Fruit fly (Drosophila melanogaster): ENCODE results near the gene hth.

hth gene

dm6 chr3R:10655968-10656367 is 16.6 kb upstream of the hth start (continued):
- no peak for TF ChIP-seq D19B (GFP tag; optimal IDR thresholded peaks at IDR 0.05)
- TF ChIP-seq CG13424 (tag; optimal IDR thresholded peaks at IDR 0.05), result no peak
- no peak for TF ChIP-seq CG18619 (GFP tag; optimal IDR thresholded peaks at IDR 0.05)
- peak; percentile 37 for TF ChIP-seq CG2712 (tag; optimal IDR thresholded peaks at IDR 0.05)
- TF ChIP-seq eve (GFP tag; optimal IDR thresholded peaks at IDR 0.05), result peak in 1 of 2 experiments; percentile 19
- no peak for TF ChIP-seq inv (GFP tag; IDR thresholded peaks at IDR 0.05; ENCODE audit: partially characterized antibody)
- peak; percentile 3 for TF ChIP-seq bab2 (GFP tag; optimal IDR thresholded peaks at IDR 0.05)
- TF ChIP-seq CG7786 (GFP tag; optimal IDR thresholded peaks at IDR 0.05), result no peak
- TF ChIP-seq CG3838 (GFP tag; optimal IDR thresholded peaks at IDR 0.05), result no peak
- no peak for TF ChIP-seq Deaf1 (tag; optimal IDR thresholded peaks at IDR 0.05)
- TF ChIP-seq CG9876 (GFP tag; optimal IDR thresholded peaks at IDR 0.05), result no peak
- TF ChIP-seq CG11696 (GFP tag; IDR thresholded peaks at IDR 0.05), result no peak
- no peak for TF ChIP-seq aop (GFP tag; IDR thresholded peaks at IDR 0.05)
- TF ChIP-seq Dek (tag; optimal IDR thresholded peaks at IDR 0.05), result no peak
- no peak for TF ChIP-seq Dip2 (GFP tag; IDR thresholded peaks at IDR 0.05)
- no peak for TF ChIP-seq cg (GFP tag; optimal IDR thresholded peaks at IDR 0.05)
- TF ChIP-seq CG10979 (tag; optimal IDR thresholded peaks at IDR 0.05), result peak; percentile 56
- TF ChIP-seq CG4854 (GFP tag; optimal IDR thresholded peaks at IDR 0.05), result no peak
- TF ChIP-seq CG17802 (tag; optimal IDR thresholded peaks at IDR 0.05), result peak; percentile 5
- no peak for TF ChIP-seq CG15479 (GFP tag; optimal IDR thresholded peaks at IDR 0.05)
- TF ChIP-seq yki (optimal IDR thresholded peaks at IDR 0.05), result no peak
- no peak for TF ChIP-seq dimm (GFP tag; IDR thresholded peaks at IDR 0.05)
- TF ChIP-seq gsb (GFP tag; IDR thresholded peaks at IDR 0.05), result no peak
- no peak for TF ChIP-seq CG9797 (GFP tag; optimal IDR thresholded peaks at IDR 0.05)
- no peak for TF ChIP-seq tna (GFP tag; IDR thresholded peaks at IDR 0.05; ENCODE audit: partially characterized antibody)
- TF ChIP-seq CG14667 (GFP tag; IDR thresholded peaks at IDR 0.05), result no peak
- no peak for TF ChIP-seq Gug (GFP tag; IDR thresholded peaks at IDR 0.05)
- peak; percentile 4 for TF ChIP-seq jumu (GFP tag; optimal IDR thresholded peaks at IDR 0.05)
- TF ChIP-seq ems (GFP tag; optimal IDR thresholded peaks at IDR 0.05), result no peak
- 0 out of 2 replicates have a peak, but pooled peaks have one; percentile 27 for TF ChIP-seq ssp (GFP tag; IDR thresholded peaks at IDR 0.05)
- no peak for TF ChIP-seq CG18764 (GFP tag; optimal IDR thresholded peaks at IDR 0.05)
- TF ChIP-seq CG31224 (GFP tag; IDR thresholded peaks at IDR 0.05), result no peak
- no peak for TF ChIP-seq HLH4C (GFP tag; IDR thresholded peaks at IDR 0.05; ENCODE audit: partially characterized antibody)
- no peak for TF ChIP-seq CG14965 (GFP tag; optimal IDR thresholded peaks at IDR 0.05; ENCODE audit: borderline replicate concordance)
- TF ChIP-seq Drgx (GFP tag; IDR thresholded peaks at IDR 0.05), result 0 out of 2 replicates have a peak, but pooled peaks have one; percentile 23
- peak; percentile 40 for TF ChIP-seq CG11504 (tag; optimal IDR thresholded peaks at IDR 0.05)
- TF ChIP-seq CG8924 (tag; optimal IDR thresholded peaks at IDR 0.05), result no peak
- no peak for TF ChIP-seq Nf-YC (tag; optimal IDR thresholded peaks at IDR 0.05)
- no peak for TF ChIP-seq CG10274 (GFP tag; optimal IDR thresholded peaks at IDR 0.05)
- no peak for TF ChIP-seq crc (GFP tag; optimal IDR thresholded peaks at IDR 0.05)
- no peak for TF ChIP-seq CG15011 (GFP tag; optimal IDR thresholded peaks at IDR 0.05)
- TF ChIP-seq unpg (GFP tag; optimal IDR thresholded peaks at IDR 0.05), result peak; percentile 24
- peak in 1 of 3 experiments; percentile 36 for TF ChIP-seq lola (GFP tag; optimal IDR thresholded peaks at IDR 0.05)
- TF ChIP-seq CG4424 (GFP tag; optimal IDR thresholded peaks at IDR 0.05), result peak; percentile 37
- peak; percentile 32 for TF ChIP-seq CG2120 (GFP tag; optimal IDR thresholded peaks at IDR 0.05)
- TF ChIP-seq CG17829 (tag; optimal IDR thresholded peaks at IDR 0.05), result no peak
- TF ChIP-seq Pdp1 (GFP tag; optimal IDR thresholded peaks at IDR 0.05), result peak; percentile 6 to 23
- no peak for TF ChIP-seq pita (GFP tag; optimal IDR thresholded peaks at IDR 0.05)
- no peak for TF ChIP-seq D (optimal IDR thresholded peaks at IDR 0.05)
- no peak for TF ChIP-seq D (GFP tag; optimal IDR thresholded peaks at IDR 0.05)
- TF ChIP-seq CG6791 (GFP tag; IDR thresholded peaks at IDR 0.05; ENCODE audit: partially characterized antibody), result no peak
- TF ChIP-seq trh (GFP tag; optimal IDR thresholded peaks at IDR 0.05), result no peak

Data from whole organism, embryonic.